Worm (Caenorhabditis elegans): ENCODE measurements around the gene elks-1.

- no peak for TF ChIP-seq ztf-4 (tag; optimal IDR thresholded peaks at IDR 0.05)
- no peak for TF ChIP-seq unc-62 (GFP tag; optimal IDR thresholded peaks at IDR 0.05)
- TF ChIP-seq fos-1 (tag; optimal IDR thresholded peaks at IDR 0.05) = no peak
These were observed 18.9 kb upstream of the elks-1 start, which contains the start of gene vha-19 for ce11 chrIV:3368638-3369247.

Data from whole organism, L3 larva.